Worm (Caenorhabditis elegans): Measurements from ENCODE around the gene Y57A10A.31.

The Y57A10A.31 gene

DNA sequence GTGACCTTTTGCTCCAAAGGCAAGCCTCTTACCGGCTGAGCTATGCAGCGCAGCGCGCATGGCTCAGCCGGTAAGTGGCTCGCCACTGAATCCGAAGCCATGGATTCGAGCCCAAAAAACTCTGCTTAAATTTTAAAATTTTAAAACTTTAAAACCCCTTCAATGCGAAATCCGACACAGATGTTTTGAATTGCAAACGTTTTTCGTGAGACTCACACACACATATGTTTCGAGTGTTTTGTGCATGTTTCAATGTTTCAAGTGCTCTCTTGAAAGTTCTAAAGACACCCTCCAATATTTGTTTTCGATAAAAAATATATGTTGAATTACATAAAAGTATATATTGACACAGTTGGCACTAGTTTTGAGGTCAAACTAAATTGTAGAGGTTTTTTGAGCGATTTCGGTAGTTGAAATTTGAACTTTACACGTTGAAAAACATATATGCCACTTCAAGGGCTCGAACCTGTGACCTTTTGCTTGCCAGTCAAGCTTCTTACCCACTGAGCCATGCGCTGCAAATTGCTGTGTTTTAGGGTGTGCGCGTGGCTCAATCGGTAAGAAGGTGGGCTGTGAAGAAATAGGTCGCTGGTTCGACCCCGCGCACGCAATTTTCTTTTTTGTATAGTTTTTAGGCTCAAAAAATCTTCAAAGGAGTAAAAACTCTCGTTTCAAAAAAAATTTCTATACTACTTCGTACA is 57.3 kb downstream of the Y57A10A.31 start (continued):
- no peak for TF ChIP-seq Y116A8C.19 (tag; optimal IDR thresholded peaks at IDR 0.05; ENCODE audit: borderline replicate concordance)

DNA sequence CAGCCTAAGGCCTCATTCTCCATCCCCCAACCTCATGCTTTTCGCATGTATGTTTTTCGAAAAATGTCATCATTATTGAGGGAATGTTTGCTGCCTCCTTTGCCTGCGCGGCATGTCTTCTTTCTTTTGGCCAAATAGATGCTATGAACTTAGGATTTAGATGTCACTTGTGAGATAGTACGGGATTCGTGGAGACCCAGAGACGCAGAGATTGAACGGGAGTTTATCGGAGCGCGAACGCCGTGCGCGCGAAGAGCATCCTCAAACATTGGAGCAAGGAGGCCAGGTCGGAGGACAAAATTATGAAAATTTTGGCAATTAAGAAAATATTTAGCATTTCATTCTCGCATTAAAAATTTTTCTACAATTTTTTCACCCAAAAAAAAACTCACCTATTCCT is 59.8 kb downstream of the Y57A10A.31 start:
- TF ChIP-seq isw-1 (GFP tag; IDR thresholded peaks at IDR 0.05) (no peak), lin-14 (GFP tag; optimal IDR thresholded peaks at IDR 0.05) (peak; percentile 14)

DNA sequence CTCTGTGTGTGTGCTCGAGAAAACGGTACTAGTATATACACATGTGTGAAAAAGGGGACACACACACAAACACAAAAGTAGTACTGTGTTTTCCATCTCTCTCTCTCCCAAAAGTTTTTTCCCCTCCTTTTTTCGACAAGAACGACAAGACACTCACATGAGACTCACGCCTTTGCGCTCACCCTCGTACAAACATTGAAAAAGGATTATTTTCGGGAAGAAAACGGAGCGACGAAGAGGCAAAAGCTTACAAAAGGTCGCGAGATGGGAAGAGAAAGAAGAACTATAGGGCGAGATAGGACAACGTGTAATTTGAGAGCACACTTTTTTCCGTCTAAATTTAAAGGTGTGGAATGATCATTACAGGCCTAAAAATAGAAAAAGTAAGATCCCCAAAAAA is 60.7 kb downstream of the Y57A10A.31 start:
- TF ChIP-seq nhr-11 (tag; optimal IDR thresholded peaks at IDR 0.05) (no peak), nhr-77 (tag; optimal IDR thresholded peaks at IDR 0.05) (peak; percentile 44), nhr-76 (tag; optimal IDR thresholded peaks at IDR 0.05) (no peak), nhr-12 (tag; optimal IDR thresholded peaks at IDR 0.05) (no peak), nhr-20 (tag; optimal IDR thresholded peaks at IDR 0.05) (peak; percentile 7), sup-37 (GFP tag; optimal IDR thresholded peaks at IDR 0.05) (peak; percentile 39), egl-27 (tag; optimal IDR thresholded peaks at IDR 0.05) (no peak), skn-1 (tag; optimal IDR thresholded peaks at IDR 0.05) (no peak), mef-2 (tag; optimal IDR thresholded peaks at IDR 0.05) (no peak), tlp-1 (tag; optimal IDR thresholded peaks at IDR 0.05) (no peak), fkh-8 (tag; optimal IDR thresholded peaks at IDR 0.05) (no peak), hlh-4 (tag; optimal IDR thresholded peaks at IDR 0.05) (no peak), Y116A8C.19 (tag; optimal IDR thresholded peaks at IDR 0.05; ENCODE audit: borderline replicate concordance) (no peak), grh-1 (GFP tag; IDR thresholded peaks at IDR 0.05) (no peak), mdl-1 (tag; optimal IDR thresholded peaks at IDR 0.05) (no peak), elt-3 (tag; optimal IDR thresholded peaks at IDR 0.05) (no peak), irx-1 (tag; optimal IDR thresholded peaks at IDR 0.05) (no peak), lin-14 (GFP tag; optimal IDR thresholded peaks at IDR 0.05) (peak; percentile 37), C16A3.4 (tag; optimal IDR thresholded peaks at IDR 0.05) (no peak), pax-3 (tag; optimal IDR thresholded peaks at IDR 0.05) (no peak), sox-4 (tag; optimal IDR thresholded peaks at IDR 0.05) (no peak), zip-4 (GFP tag; optimal IDR thresholded peaks at IDR 0.05) (no peak), sptf-1 (tag; optimal IDR thresholded peaks at IDR 0.05) (no peak), ets-5 (GFP tag; IDR thresholded peaks at IDR 0.05) (no peak), zag-1 (tag; optimal IDR thresholded peaks at IDR 0.05) (no peak), lin-35 (GFP tag; optimal IDR thresholded peaks at IDR 0.05) (peak in 1 of 2 experiments; percentile 33), lin-39 (tag; optimal IDR thresholded peaks at IDR 0.05) (no peak), pqm-1 (tag; optimal IDR thresholded peaks at IDR 0.05) (no peak), ztf-4 (tag; optimal IDR thresholded peaks at IDR 0.05) (no peak), ceh-8 (GFP tag; optimal IDR thresholded peaks at IDR 0.05) (no peak), hlh-17 (GFP tag; optimal IDR thresholded peaks at IDR 0.05; ENCODE audit: borderline replicate concordance) (no peak), fkh-4 (tag; optimal IDR thresholded peaks at IDR 0.05; ENCODE audit: borderline replicate concordance) (no peak), ceh-82 (tag; optimal IDR thresholded peaks at IDR 0.05) (no peak), pag-3 (tag; optimal IDR thresholded peaks at IDR 0.05; ENCODE audit: borderline replicate concordance, insufficient read depth) (no peak), elt-2 (tag; optimal IDR thresholded peaks at IDR 0.05) (no peak), ceh-90 (tag; optimal IDR thresholded peaks at IDR 0.05) (no peak)
